Fruit fly (Drosophila melanogaster) S2 (cell line): Measurements from ENCODE around the gene cort.

Experiments used
- CG8478 ChIP-seq: fragments of >200 bp; optimal IDR thresholded peaks from 2 replicates; lab custom pipeline; 2018
- CTCF ChIP-seq, 2 experiments: fragments of >200 bp; optimal IDR thresholded peaks; 2 replicates each; lab custom pipeline; 2018

cort gene

DNA sequence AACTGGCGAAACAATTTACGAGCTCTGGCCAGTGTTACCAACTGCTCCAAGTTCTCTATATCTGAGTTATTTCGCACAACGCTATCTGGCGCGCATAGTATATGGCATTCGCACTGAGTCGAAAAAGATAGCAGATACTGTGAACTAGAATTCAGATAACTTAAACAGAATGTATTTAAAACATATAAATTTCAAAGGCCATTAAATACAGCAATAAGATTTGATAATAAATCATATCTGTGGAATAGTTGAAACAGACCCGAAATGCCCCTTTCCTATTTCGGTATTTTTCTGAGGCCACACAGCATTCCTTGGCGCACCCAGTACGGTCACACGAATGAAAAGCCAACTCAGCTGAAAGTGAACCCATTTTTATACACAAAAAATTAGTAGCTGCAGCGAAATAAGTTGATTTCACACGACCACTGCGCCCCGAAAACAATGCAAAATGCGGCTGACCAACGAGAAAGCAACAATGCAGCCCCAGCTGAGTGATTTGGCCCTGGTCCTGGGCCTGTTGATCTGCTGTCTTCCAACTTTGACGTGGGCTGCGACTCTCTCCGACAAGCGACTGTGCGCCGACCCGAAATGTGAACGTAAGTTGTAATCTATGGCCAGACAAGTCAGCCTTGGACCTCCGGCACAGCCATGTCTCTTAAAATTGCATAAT lies 27.2 kb downstream of the cort start, which contains the start of the genes CG31635 and Tango1:
TSS of gene CG31635 (minus strand) at position 30 of the 670 bp plus-strand sequence.
TSS of gene Tango1 (plus strand) at position 304 of the 670 bp plus-strand sequence.
- no peak for TF ChIP-seq CTCF (optimal IDR thresholded peaks at IDR 0.05; lab: Kevin White, UChicago)
- no peak for TF ChIP-seq CG8478 (lab: Kevin White, UChicago)

dm6 chr2L:6648163-6648628 lies 28.2 kb downstream of the cort start:
- TF ChIP-seq CG8478 (lab: Kevin White, UChicago) (no peak), CTCF (optimal IDR thresholded peaks at IDR 0.05; lab: Kevin White, UChicago) (no peak)

DNA sequence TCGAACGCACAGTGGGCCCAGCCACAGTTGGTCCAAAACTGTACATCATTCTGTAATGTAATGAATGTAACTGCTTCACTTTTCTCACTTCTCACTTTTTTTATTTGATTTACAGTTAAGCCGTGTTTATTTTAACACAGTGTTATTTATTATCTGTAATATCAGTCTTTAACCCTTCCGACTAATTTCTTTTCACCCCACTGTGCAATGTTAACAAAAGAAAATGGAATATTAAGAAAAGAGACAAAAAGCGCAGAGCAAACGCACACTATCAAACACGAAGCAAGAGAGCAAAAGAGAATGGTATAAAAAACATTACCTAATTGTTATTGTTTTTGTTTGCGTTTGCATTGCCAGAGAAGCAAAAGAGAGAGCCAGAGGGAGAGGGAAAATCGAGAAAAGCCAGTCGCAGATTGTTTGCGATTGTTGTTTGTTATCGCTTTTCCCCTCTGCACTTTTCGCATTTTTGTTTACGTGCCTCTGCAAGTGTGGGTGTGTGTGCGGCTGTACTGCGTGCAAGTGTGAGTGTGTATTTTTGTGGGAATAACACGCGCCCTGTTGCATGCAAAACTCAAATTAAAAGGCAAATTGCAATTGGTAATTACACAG lies 29.2 kb downstream of the cort start:
- TF ChIP-seq CG8478 (lab: Kevin White, UChicago): no peak
- no peak for TF ChIP-seq CTCF (optimal IDR thresholded peaks at IDR 0.05; lab: Kevin White, UChicago)

DNA sequence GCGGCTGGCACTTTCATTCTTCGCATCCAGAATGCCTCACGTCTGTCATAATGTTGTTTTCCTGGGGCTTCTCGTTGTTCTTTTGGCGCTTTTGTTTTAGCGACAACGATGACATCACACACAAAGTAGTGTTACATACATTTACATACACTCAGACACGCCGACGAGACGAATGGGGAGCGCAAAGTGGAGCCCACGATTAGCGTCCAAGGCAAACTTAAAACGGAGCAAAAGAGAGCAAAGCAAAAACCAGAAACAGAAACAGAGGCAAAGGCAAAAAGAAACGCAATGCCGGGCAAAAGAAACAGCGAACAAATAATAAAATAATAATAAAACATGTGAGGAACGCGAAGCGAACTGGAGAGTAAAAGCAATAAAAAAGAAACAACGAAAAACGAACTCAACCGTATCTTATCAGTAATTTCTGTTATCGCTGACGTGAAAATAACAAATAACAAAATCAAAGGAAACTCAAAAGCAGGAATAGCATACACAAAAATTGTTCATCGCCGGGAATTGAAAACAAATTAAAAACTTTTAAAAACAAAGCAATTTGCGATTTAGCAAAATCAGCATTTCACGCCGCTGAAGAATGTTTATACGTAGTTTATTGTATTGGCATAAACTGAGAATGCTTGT lies 31.9 kb downstream of the cort start:
- no peak for TF ChIP-seq CG8478 (lab: Kevin White, UChicago)
- no peak for TF ChIP-seq CTCF (optimal IDR thresholded peaks at IDR 0.05; lab: Kevin White, UChicago)

DNA sequence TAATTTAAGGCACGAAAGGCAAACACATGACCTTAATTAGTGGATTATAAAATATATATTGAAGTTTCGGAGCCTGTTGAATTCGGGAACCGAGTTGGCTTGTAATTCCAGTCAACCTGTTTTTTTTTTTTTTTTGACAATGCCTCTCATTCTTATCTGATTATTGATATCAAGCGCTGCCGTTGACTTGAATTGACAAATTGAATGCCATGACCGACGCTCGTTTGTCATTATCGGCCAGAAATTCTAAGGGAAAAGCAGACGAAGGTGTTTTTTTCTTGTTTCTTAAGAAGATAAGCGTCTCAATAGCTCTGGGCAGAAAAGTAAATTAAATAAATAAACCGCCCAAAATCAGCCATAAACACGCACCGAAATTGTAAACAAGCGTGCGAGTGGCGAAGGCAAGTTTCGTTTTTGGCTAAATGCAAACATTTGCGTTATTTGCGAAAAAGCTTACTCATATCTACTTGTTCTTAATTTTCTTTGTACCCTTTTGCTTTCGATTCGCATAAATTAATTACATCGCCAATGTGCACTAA lies 33.1 kb downstream of the cort start:
- TF ChIP-seq CG8478 (lab: Kevin White, UChicago) (no peak), CTCF (optimal IDR thresholded peaks at IDR 0.05; lab: Kevin White, UChicago) (no peak)

dm6 chr2L:6632307-6632706 lies 44.1 kb downstream of the cort start, which contains the start of gene Oatp26F:
Oatp26F (minus strand) TSS chr2L:6632407.
- TF ChIP-seq CG8478 (lab: Kevin White, UChicago) (no peak), CTCF (optimal IDR thresholded peaks at IDR 0.05; lab: Kevin White, UChicago) (no peak)
